Worm (Caenorhabditis elegans) whole organism, late embryonic: ENCODE data around the gene acox-1.5.

ENCODE experiments used
- C08G9.2 ChIP-seq: sonication (generic microtip); optimal IDR thresholded peaks from 2 replicates; lab custom pipeline; 2016; ENCODE audit warnings: mild to moderate bottlenecking, missing genetic modification characterization, moderate library complexity, missing compliant biosample characterization
- C38D4.7 ChIP-seq: fragments of 200-800 bp; sonication (Bioruptor generic); optimal IDR thresholded peaks from 2 replicates; lab custom pipeline; 2018; ENCODE audit warnings: mild to moderate bottlenecking, missing genetic modification characterization, moderate library complexity, missing compliant biosample characterization
- F13H6.1 ChIP-seq: sonication (generic microtip); optimal IDR thresholded peaks from 2 replicates; lab custom pipeline; 2016; ENCODE audit warnings: missing genetic modification characterization, missing compliant biosample characterization
- K02D7.2 ChIP-seq: sonication (generic microtip); optimal IDR thresholded peaks from 2 replicates; lab custom pipeline; 2017; ENCODE audit warnings: mild to moderate bottlenecking, missing genetic modification characterization, missing compliant biosample characterization
- T23F11.4 ChIP-seq: fragments of 200-800 bp; sonication (Bioruptor generic); optimal IDR thresholded peaks from 2 replicates; lab custom pipeline; 2018; ENCODE audit warnings: mild to moderate bottlenecking, missing genetic modification characterization, missing compliant biosample characterization
- Y22D7AL.16 ChIP-seq: sonication (generic microtip); optimal IDR thresholded peaks from 2 replicates; lab custom pipeline; 2016; ENCODE audit warnings: missing genetic modification characterization, missing compliant biosample characterization
- ceh-14 ChIP-seq: sonication (generic microtip); optimal IDR thresholded peaks from 2 replicates; lab custom pipeline; 2016; ENCODE audit warnings: missing genotype, missing genetic modification characterization, missing compliant biosample characterization
- ceh-18 ChIP-seq: sonication (generic microtip); optimal IDR thresholded peaks from 2 replicates; lab custom pipeline; 2016; ENCODE audit warnings: missing genetic modification characterization, missing compliant biosample characterization
- ceh-2 ChIP-seq: sonication (generic microtip); optimal IDR thresholded peaks from 2 replicates; lab custom pipeline; 2016; ENCODE audit warnings: missing genotype, missing genetic modification characterization, missing compliant biosample characterization
- ceh-22 ChIP-seq: sonication (generic microtip); optimal IDR thresholded peaks from 2 replicates; lab custom pipeline; 2017; ENCODE audit warnings: missing biosample characterization, missing genetic modification characterization
- ceh-31 ChIP-seq: sonication (generic microtip); optimal IDR thresholded peaks from 2 replicates; lab custom pipeline; 2016; ENCODE audit warnings: missing genetic modification characterization, missing compliant biosample characterization
- ceh-45 ChIP-seq: fragments of 200-800 bp; sonication (Bioruptor generic); IDR thresholded peaks from 2 replicates; pipeline ENCODE4 v1.3.6; 2022; ENCODE audit warnings: missing genetic modification reagents, missing genetic modification characterization, missing compliant biosample characterization
- ceh-48 ChIP-seq: sonication (generic microtip); optimal IDR thresholded peaks from 2 replicates; lab custom pipeline; 2016; ENCODE audit warnings: missing genetic modification characterization, inconsistent platforms, missing compliant biosample characterization
- ceh-9 ChIP-seq: sonication (generic microtip); optimal IDR thresholded peaks from 2 replicates; lab custom pipeline; 2016; ENCODE audit warnings: mild to moderate bottlenecking, missing genetic modification characterization, inconsistent platforms, missing compliant biosample characterization
- che-1 ChIP-seq: sonication (generic microtip); optimal IDR thresholded peaks from 2 replicates; lab custom pipeline; 2016; ENCODE audit warnings: mild to moderate bottlenecking, missing genetic modification characterization, missing compliant biosample characterization
- dve-1 ChIP-seq: sonication (generic microtip); optimal IDR thresholded peaks from 2 replicates; lab custom pipeline; 2017; ENCODE audit warnings: antibody characterized with exemption, mild to moderate bottlenecking, missing genetic modification characterization, missing compliant biosample characterization
- elt-4 ChIP-seq: sonication (generic microtip); optimal IDR thresholded peaks from 2 replicates; lab custom pipeline; 2016; ENCODE audit warnings: missing genetic modification characterization, missing compliant biosample characterization
- ets-4 ChIP-seq: sonication (generic microtip); optimal IDR thresholded peaks from 2 replicates; lab custom pipeline; 2016; ENCODE audit warnings: missing genetic modification characterization, missing compliant biosample characterization
- fkh-10 ChIP-seq: fragments of 150-350 bp; optimal IDR thresholded peaks from 2 replicates; lab custom pipeline; 2014; ENCODE audit warnings: missing biosample characterization, missing genetic modification reagents, missing genetic modification characterization
- fkh-6 ChIP-seq: sonication (generic microtip); optimal IDR thresholded peaks from 2 replicates; lab custom pipeline; 2016; ENCODE audit warnings: missing genetic modification characterization, missing compliant biosample characterization
- gmeb-2 ChIP-seq: sonication (generic microtip); optimal IDR thresholded peaks from 2 replicates; lab custom pipeline; 2016; ENCODE audit warnings: missing genetic modification characterization, inconsistent platforms, missing compliant biosample characterization
- hlh-30 ChIP-seq: sonication (generic microtip); optimal IDR thresholded peaks from 2 replicates; lab custom pipeline; 2017; ENCODE audit warnings: antibody characterized with exemption, missing genetic modification characterization, missing compliant biosample characterization; ENCODE audit not compliant: insufficient read depth
- hlh-8 ChIP-seq: sonication (generic microtip); optimal IDR thresholded peaks from 2 replicates; lab custom pipeline; 2016; ENCODE audit warnings: missing genotype, missing genetic modification characterization, missing compliant biosample characterization
- lim-6 ChIP-seq: sonication (generic microtip); optimal IDR thresholded peaks from 2 replicates; lab custom pipeline; 2016; ENCODE audit warnings: missing genetic modification characterization, missing compliant biosample characterization
- madf-2 ChIP-seq: sonication (generic microtip); optimal IDR thresholded peaks from 2 replicates; lab custom pipeline; 2017; ENCODE audit warnings: missing genetic modification characterization, missing compliant biosample characterization
- mec-3 ChIP-seq: sonication (generic microtip); optimal IDR thresholded peaks from 2 replicates; lab custom pipeline; 2016; ENCODE audit warnings: borderline replicate concordance, missing genetic modification characterization, missing compliant biosample characterization
- nhr-232 ChIP-seq: sonication (generic microtip); optimal IDR thresholded peaks from 2 replicates; lab custom pipeline; 2016; ENCODE audit warnings: missing genetic modification characterization, missing compliant biosample characterization
- pag-3 ChIP-seq: sonication (generic microtip); optimal IDR thresholded peaks from 2 replicates; lab custom pipeline; 2016; ENCODE audit warnings: missing compliant biosample characterization, missing genetic modification characterization, borderline replicate concordance
- pax-1 ChIP-seq: fragments of 150-350 bp; optimal IDR thresholded peaks from 2 replicates; lab custom pipeline; 2014; ENCODE audit warnings: missing biosample characterization, missing genetic modification characterization
- pros-1 ChIP-seq: fragments of 150-350 bp; optimal IDR thresholded peaks from 2 replicates; lab custom pipeline; 2014; ENCODE audit warnings: missing biosample characterization, missing genetic modification reagents, missing genetic modification characterization
- ref-2 ChIP-seq: sonication (generic microtip); optimal IDR thresholded peaks from 2 replicates; lab custom pipeline; 2016; ENCODE audit warnings: missing genetic modification characterization, missing compliant biosample characterization
- rnt-1 ChIP-seq: sonication (generic microtip); optimal IDR thresholded peaks from 2 replicates; lab custom pipeline; 2016; ENCODE audit warnings: missing genetic modification characterization, missing compliant biosample characterization
- sdc-2 ChIP-seq: sonication (generic microtip); optimal IDR thresholded peaks from 2 replicates; lab custom pipeline; 2016; ENCODE audit warnings: missing genotype, missing genetic modification characterization, missing compliant biosample characterization
- sox-2 ChIP-seq: fragments of 200-800 bp; sonication (Bioruptor generic); IDR thresholded peaks from 2 replicates; pipeline ENCODE4 v1.3.6; 2022; ENCODE audit warnings: missing genetic modification reagents, missing genetic modification characterization, missing compliant biosample characterization
- sox-4 ChIP-seq: sonication (generic microtip); optimal IDR thresholded peaks from 2 replicates; lab custom pipeline; 2017; ENCODE audit warnings: mild to moderate bottlenecking, missing genetic modification characterization, inconsistent platforms, missing compliant biosample characterization
- syd-9 ChIP-seq: sonication (generic microtip); optimal IDR thresholded peaks from 2 replicates; lab custom pipeline; 2016; ENCODE audit warnings: mild to moderate bottlenecking, missing genetic modification characterization, moderate library complexity, missing compliant biosample characterization
- tbx-2 ChIP-seq: sonication (generic microtip); optimal IDR thresholded peaks from 2 replicates; lab custom pipeline; 2016; ENCODE audit warnings: missing genetic modification characterization, missing compliant biosample characterization
- unc-3 ChIP-seq, 2 experiments: fragments of 200-800 bp in 1 of 2; sonication (Bioruptor generic) in 1 of 2; sonication (generic microtip) in 1 of 2; conservative IDR thresholded peaks in 1 of 2; optimal IDR thresholded peaks in 1 of 2; 2 replicates each; pipeline versions ENCODE4 v1.3.6 to Lab custom; 2016 to 2022; ENCODE audit warnings: missing compliant biosample characterization in 2 of 2, missing genetic modification characterization in 2 of 2, missing genetic modification reagents in 1 of 2
- zip-5 ChIP-seq: sonication (generic microtip); optimal IDR thresholded peaks from 2 replicates; lab custom pipeline; 2016; ENCODE audit warnings: missing genetic modification characterization, missing compliant biosample characterization

acox-1.5 gene

ce11 chrIII:9629855-9630254 is 37.9 kb upstream of the acox-1.5 start, which contains the start of gene rpac-19 (continued):
- TF ChIP-seq sox-4 (tag; lab: Kevin White, UChicago): peak; percentile 55
- peak; percentile 46 for TF ChIP-seq che-1 (tag; lab: Kevin White, UChicago)
- peak; percentile 55 for TF ChIP-seq Y22D7AL.16 (tag; lab: Kevin White, UChicago)
- TF ChIP-seq dve-1: no peak
- no peak for TF ChIP-seq pros-1
- 0 out of 2 replicates have a peak, but pooled peaks have one; percentile 46 for TF ChIP-seq unc-3 (GFP tag; conservative IDR thresholded peaks at IDR 0.05; lab: Robert Waterston, UW)
- no peak for TF ChIP-seq unc-3 (tag; optimal IDR thresholded peaks at IDR 0.05; lab: Kevin White, UChicago)
- TF ChIP-seq pag-3 (tag; lab: Kevin White, UChicago): no peak
- no peak for TF ChIP-seq ceh-18 (tag; lab: Kevin White, UChicago)
- TF ChIP-seq fkh-10 (GFP tag; lab: Kevin White, UChicago): no peak
- TF ChIP-seq ceh-45: no peak
- TF ChIP-seq madf-2 (tag; lab: Kevin White, UChicago): peak; percentile 42
- no peak for TF ChIP-seq gmeb-2 (tag; lab: Kevin White, UChicago)
- TF ChIP-seq elt-4 (tag; lab: Kevin White, UChicago): no peak
- peak; percentile 73 for TF ChIP-seq ceh-14 (tag; lab: Kevin White, UChicago)
- TF ChIP-seq ceh-31 (tag; lab: Kevin White, UChicago): peak; percentile 34
- TF ChIP-seq ceh-2: peak; percentile 67
- no peak for TF ChIP-seq mec-3 (tag; lab: Kevin White, UChicago)
- TF ChIP-seq syd-9 (tag; lab: Kevin White, UChicago): no peak
- no peak for TF ChIP-seq ceh-22 (tag; lab: Kevin White, UChicago)
- peak; percentile 55 for TF ChIP-seq ref-2 (tag; lab: Kevin White, UChicago)
- no peak for TF ChIP-seq rnt-1
- no peak for TF ChIP-seq nhr-232
- peak; percentile 59 for TF ChIP-seq sdc-2 (tag; lab: Kevin White, UChicago)
- no peak for TF ChIP-seq T23F11.4 (GFP tag; lab: Kevin White, UChicago)
- peak; percentile 52 for TF ChIP-seq C38D4.7 (GFP tag; lab: Kevin White, UChicago)
- peak; percentile 70 for TF ChIP-seq tbx-2 (tag; lab: Kevin White, UChicago)
- TF ChIP-seq ets-4 (tag; lab: Kevin White, UChicago): no peak
- TF ChIP-seq F13H6.1: peak; percentile 46
- no peak for TF ChIP-seq ceh-9 (tag; lab: Kevin White, UChicago)
- no peak for TF ChIP-seq sox-2
- TF ChIP-seq ceh-48 (tag; lab: Kevin White, UChicago): no peak
- no peak for TF ChIP-seq fkh-6 (tag; lab: Kevin White, UChicago)
- TF ChIP-seq hlh-8 (tag; lab: Kevin White, UChicago): peak; percentile 31

- no peak for TF ChIP-seq ceh-48 (tag; lab: Kevin White, UChicago)
- no peak for TF ChIP-seq ceh-9 (tag; lab: Kevin White, UChicago)
- TF ChIP-seq pax-1 (tag; lab: Kevin White, UChicago): no peak
- no peak for TF ChIP-seq dve-1
- TF ChIP-seq zip-5 (tag; lab: Kevin White, UChicago): no peak
- TF ChIP-seq C08G9.2 (tag; lab: Kevin White, UChicago): no peak
- no peak for TF ChIP-seq sox-4 (tag; lab: Kevin White, UChicago)
These were observed 37.1 kb upstream of the acox-1.5 start, which contains the start of gene tbg-1 for ce11 chrIII:9629054-9629453. TSS of gene tbg-1 (minus strand) at chrIII:9629154.

ce11 chrIII:9626602-9627001 is 34.6 kb upstream of the acox-1.5 start:
- TF ChIP-seq hlh-30 (no peak), K02D7.2 (tag; lab: Kevin White, UChicago) (no peak), lim-6 (tag; lab: Kevin White, UChicago) (no peak)
